Worm (Caenorhabditis elegans): Measurements from ENCODE around the gene C53A5.13.

Gene C53A5.13

ce11 chrV:14539355-14539754 lies 7.3 kb upstream of the C53A5.13 start:
- TF ChIP-seq mab-5 (tag; optimal IDR thresholded peaks at IDR 0.05) = no peak
- TF ChIP-seq nhr-28 (tag; optimal IDR thresholded peaks at IDR 0.05) = no peak
- TF ChIP-seq nhr-76 (tag; optimal IDR thresholded peaks at IDR 0.05) = no peak
- TF ChIP-seq nhr-2 (tag; optimal IDR thresholded peaks at IDR 0.05) = no peak
- no peak for TF ChIP-seq M03D4.4 (tag; optimal IDR thresholded peaks at IDR 0.05)
- no peak for TF ChIP-seq ham-2 (GFP tag; optimal IDR thresholded peaks at IDR 0.05)
- TF ChIP-seq lsy-2 (tag; optimal IDR thresholded peaks at IDR 0.05) = no peak
- TF ChIP-seq pha-4 (tag; optimal IDR thresholded peaks at IDR 0.05) = no peak

ce11 chrV:14540932-14541331 lies 5.7 kb upstream of the C53A5.13 start:
- TF ChIP-seq lin-13 (tag; optimal IDR thresholded peaks at IDR 0.05) = no peak
- no peak for TF ChIP-seq drap-1 (GFP tag; optimal IDR thresholded peaks at IDR 0.05)
- no peak for TF ChIP-seq pha-4 (tag; optimal IDR thresholded peaks at IDR 0.05)
- no peak for TF ChIP-seq unc-120 (tag; optimal IDR thresholded peaks at IDR 0.05; ENCODE audit: poor library complexity, severe bottlenecking)
- TF ChIP-seq ces-1 (GFP tag; optimal IDR thresholded peaks at IDR 0.05) = no peak
- no peak for TF ChIP-seq ztf-11 (tag; optimal IDR thresholded peaks at IDR 0.05)
- TF ChIP-seq nhr-237 (tag; optimal IDR thresholded peaks at IDR 0.05) = no peak

- no peak for TF ChIP-seq lin-13 (tag; optimal IDR thresholded peaks at IDR 0.05)
- TF ChIP-seq M03D4.4 (tag; optimal IDR thresholded peaks at IDR 0.05) = no peak
- no peak for TF ChIP-seq ceh-43 (GFP tag; optimal IDR thresholded peaks at IDR 0.05)
- no peak for TF ChIP-seq nhr-12 (tag; optimal IDR thresholded peaks at IDR 0.05)
- TF ChIP-seq blmp-1 (tag; optimal IDR thresholded peaks at IDR 0.05) = no peak
- no peak for TF ChIP-seq lsy-2 (tag; optimal IDR thresholded peaks at IDR 0.05)
- no peak for TF ChIP-seq bed-3 (GFP tag; optimal IDR thresholded peaks at IDR 0.05)
- no peak for TF ChIP-seq zip-8 (tag; optimal IDR thresholded peaks at IDR 0.05)
- no peak for TF ChIP-seq pha-4 (tag; optimal IDR thresholded peaks at IDR 0.05)
- TF ChIP-seq elt-1 (tag; optimal IDR thresholded peaks at IDR 0.05; ENCODE audit: borderline replicate concordance, insufficient read depth) = no peak
- no peak for TF ChIP-seq drap-1 (GFP tag; optimal IDR thresholded peaks at IDR 0.05)
- TF ChIP-seq snpc-4 (tag; optimal IDR thresholded peaks at IDR 0.05) = no peak
- no peak for TF ChIP-seq ztf-11 (tag; optimal IDR thresholded peaks at IDR 0.05)
- no peak for TF ChIP-seq nhr-76 (tag; optimal IDR thresholded peaks at IDR 0.05)
- no peak for TF ChIP-seq ces-1 (GFP tag; optimal IDR thresholded peaks at IDR 0.05)
- TF ChIP-seq sptf-1 (tag; optimal IDR thresholded peaks at IDR 0.05) = no peak
- TF ChIP-seq elt-3 (tag; optimal IDR thresholded peaks at IDR 0.05) = no peak
- TF ChIP-seq nhr-28 (tag; optimal IDR thresholded peaks at IDR 0.05) = no peak
Observed at ce11 chrV:14542138-14542537, 4.5 kb upstream of the C53A5.13 start.

- TF ChIP-seq lsy-2 (tag; optimal IDR thresholded peaks at IDR 0.05) (no peak), nhr-2 (tag; optimal IDR thresholded peaks at IDR 0.05) (peak; percentile 8), unc-120 (tag; optimal IDR thresholded peaks at IDR 0.05; ENCODE audit: poor library complexity, severe bottlenecking) (peak; percentile 22), mep-1 (tag; optimal IDR thresholded peaks at IDR 0.05) (peak; percentile 57), ztf-11 (tag; optimal IDR thresholded peaks at IDR 0.05) (no peak), ces-1 (GFP tag; optimal IDR thresholded peaks at IDR 0.05) (peak; percentile 62), ceh-39 (tag; optimal IDR thresholded peaks at IDR 0.05) (peak; percentile 41), nhr-76 (tag; optimal IDR thresholded peaks at IDR 0.05) (no peak)
Observed at ce11 chrV:14545816-14546283, 819 bp upstream of the C53A5.13 start, which contains the start of gene rike-1. Gene rike-1 (minus strand): TSS chrV:14545866.

- no peak for TF ChIP-seq lin-32 (GFP tag; optimal IDR thresholded peaks at IDR 0.05)
- peak; percentile 9 for TF ChIP-seq unc-120 (tag; optimal IDR thresholded peaks at IDR 0.05; ENCODE audit: poor library complexity, severe bottlenecking)
Observed at ce11 chrV:14548510-14548909, 1.8 kb downstream of the C53A5.13 start.

- TF ChIP-seq ces-1 (GFP tag; optimal IDR thresholded peaks at IDR 0.05) (no peak), nhr-76 (tag; optimal IDR thresholded peaks at IDR 0.05) (no peak), lsy-2 (tag; optimal IDR thresholded peaks at IDR 0.05) (no peak), flh-1 (GFP tag; optimal IDR thresholded peaks at IDR 0.05) (no peak), M03D4.4 (tag; optimal IDR thresholded peaks at IDR 0.05) (no peak), mab-5 (tag; optimal IDR thresholded peaks at IDR 0.05) (no peak), unc-62 (GFP tag; optimal IDR thresholded peaks at IDR 0.05) (no peak), drap-1 (GFP tag; optimal IDR thresholded peaks at IDR 0.05) (no peak), bed-3 (GFP tag; optimal IDR thresholded peaks at IDR 0.05) (no peak), ceh-83 (GFP tag; optimal IDR thresholded peaks at IDR 0.05) (no peak), ceh-39 (tag; optimal IDR thresholded peaks at IDR 0.05) (no peak), nhr-12 (tag; optimal IDR thresholded peaks at IDR 0.05) (no peak), pha-4 (tag; optimal IDR thresholded peaks at IDR 0.05) (no peak), sptf-1 (tag; optimal IDR thresholded peaks at IDR 0.05) (no peak), nhr-237 (tag; optimal IDR thresholded peaks at IDR 0.05) (no peak)
Observed at ce11 chrV:14556187-14556586, 9.5 kb downstream of the C53A5.13 start, which contains the start of gene srg-47. Gene srg-47 (minus strand): TSS chrV:14556287.
